Fruit fly (Drosophila melanogaster) whole organism, pupa: ENCODE data around the gene MED6.

Experiments used
- CG10348 ChIP-seq: fragments of 200-800 bp; sonication (Bioruptor generic); IDR thresholded peaks from 2 replicates; pipeline ENCODE4 v1.3.6; 2022; ENCODE audit warnings: missing biosample characterization, missing genetic modification characterization
- CG12605 ChIP-seq: fragments of 200-800 bp; sonication (Bioruptor generic); IDR thresholded peaks from 2 replicates; pipeline ENCODE4 v1.3.6; 2022; ENCODE audit warnings: missing biosample characterization, missing genetic modification characterization
- CG13204 ChIP-seq: fragments of 200-800 bp; sonication (Bioruptor generic); optimal IDR thresholded peaks from 2 replicates; lab custom pipeline; 2018; ENCODE audit warnings: missing biosample characterization, mild to moderate bottlenecking, missing genetic modification characterization, moderate library complexity
- CG14655 ChIP-seq: fragments of 200-800 bp; sonication (Bioruptor generic); optimal IDR thresholded peaks from 3 replicates; lab custom pipeline; 2017; ENCODE audit warnings: mild to moderate bottlenecking, missing biosample characterization, missing genetic modification reagents, missing genetic modification characterization
- CG15710 ChIP-seq: fragments of 200-800 bp; sonication (Bioruptor generic); optimal IDR thresholded peaks from 2 replicates; lab custom pipeline; 2018; ENCODE audit warnings: missing biosample characterization, mild to moderate bottlenecking, missing genetic modification characterization, moderate library complexity
- CG17806 ChIP-seq: fragments of 200-800 bp; sonication (Bioruptor generic); optimal IDR thresholded peaks from 2 replicates; lab custom pipeline; 2018; ENCODE audit warnings: missing biosample characterization, mild to moderate bottlenecking, missing genetic modification characterization, moderate library complexity
- CG32121 ChIP-seq: fragments of 200-800 bp; sonication (Bioruptor generic); IDR thresholded peaks from 2 replicates; pipeline ENCODE4 v1.3.6; 2022; ENCODE audit warnings: missing biosample characterization, missing genetic modification characterization
- CG34367 ChIP-seq: fragments of 200-800 bp; sonication (Bioruptor generic); optimal IDR thresholded peaks from 2 replicates; lab custom pipeline; 2018; ENCODE audit warnings: missing biosample characterization, mild to moderate bottlenecking, missing genetic modification characterization
- CG4496 ChIP-seq: fragments of 200-800 bp; sonication (Bioruptor generic); IDR thresholded peaks from 3 replicates; pipeline ENCODE4 v1.3.6; 2022; ENCODE audit warnings: missing biosample characterization, missing genetic modification characterization
- CG8159 ChIP-seq: fragments of 200-800 bp; sonication (Bioruptor generic); optimal IDR thresholded peaks from 3 replicates; lab custom pipeline; 2018; ENCODE audit warnings: missing biosample characterization, mild to moderate bottlenecking, missing genetic modification characterization, moderate library complexity
- CG8301 ChIP-seq: fragments of 200-800 bp; sonication (Bioruptor generic); optimal IDR thresholded peaks from 2 replicates; lab custom pipeline; 2018; ENCODE audit warnings: missing biosample characterization, mild to moderate bottlenecking, missing genetic modification characterization
- CG9948 ChIP-seq: fragments of 200-800 bp; sonication (Bioruptor generic); optimal IDR thresholded peaks from 2 replicates; lab custom pipeline; 2018; ENCODE audit warnings: missing biosample characterization, mild to moderate bottlenecking, missing genetic modification characterization, moderate library complexity
- D1 ChIP-seq: fragments of 200-800 bp; sonication (Bioruptor generic); optimal IDR thresholded peaks from 2 replicates; lab custom pipeline; 2018; ENCODE audit warnings: missing biosample characterization, mild to moderate bottlenecking, missing genetic modification characterization, moderate library complexity
- EcR ChIP-seq: fragments of 200-800 bp; sonication (Bioruptor generic); optimal IDR thresholded peaks from 3 replicates; lab custom pipeline; 2019; ENCODE audit warnings: missing biosample characterization, missing genetic modification characterization, mild to moderate bottlenecking, moderate library complexity, missing genetic modification reagents
- Ets98B ChIP-seq: fragments of 200-800 bp; sonication (Bioruptor generic); IDR thresholded peaks from 2 replicates; pipeline ENCODE4 v1.3.6; 2022; ENCODE audit warnings: missing biosample characterization, missing genetic modification characterization
- Pif1A ChIP-seq: fragments of 200-800 bp; sonication (Bioruptor generic); optimal IDR thresholded peaks from 3 replicates; lab custom pipeline; 2016; ENCODE audit warnings: missing biosample characterization, missing genetic modification characterization
- Pif1B ChIP-seq: fragments of 200-800 bp; sonication (Bioruptor generic); optimal IDR thresholded peaks from 3 replicates; lab custom pipeline; 2016; ENCODE audit warnings: missing biosample characterization, missing genetic modification characterization
- Snoo ChIP-seq: fragments of 200-800 bp; sonication (Bioruptor generic); optimal IDR thresholded peaks from 3 replicates; lab custom pipeline; 2017; ENCODE audit warnings: missing biosample characterization, mild to moderate bottlenecking, missing genetic modification characterization, inconsistent platforms
- fd96Ca ChIP-seq: fragments of 200-800 bp; sonication (Bioruptor generic); IDR thresholded peaks from 3 replicates; pipeline ENCODE4 v1.3.6; 2022; ENCODE audit warnings: missing biosample characterization, missing genetic modification characterization
- gl ChIP-seq: fragments of 200-800 bp; sonication (Bioruptor generic); optimal IDR thresholded peaks from 2 replicates; lab custom pipeline; 2018; ENCODE audit warnings: missing biosample characterization, mild to moderate bottlenecking, missing genetic modification characterization
- rn ChIP-seq: fragments of 200-800 bp; sonication (Bioruptor generic); IDR thresholded peaks from 2 replicates; pipeline ENCODE4 v1.3.6; 2022; ENCODE audit warnings: missing biosample characterization, missing genetic modification characterization

Gene MED6

dm6 chr3R:9743995-9744394 is 24.8 kb downstream of the MED6 start:
- TF ChIP-seq CG10348 (GFP tag; lab: Robert Waterston, UW) (no peak), CG14655 (GFP tag; lab: Kevin White, UChicago) (no peak), CG9948 (no peak), Ets98B (GFP tag; lab: Robert Waterston, UW) (no peak)

dm6 chr3R:9743217-9743616 is 25.6 kb downstream of the MED6 start, which contains the start of gene CG31415:
Gene CG31415 (plus strand): TSS chr3R:9743517.
- TF ChIP-seq CG4496 (GFP tag; lab: Robert Waterston, UW) (no peak), CG32121 (GFP tag; lab: Robert Waterston, UW) (no peak), CG8159 (no peak), CG12605 (no peak), CG13204 (GFP tag; lab: Kevin White, UChicago) (no peak), CG17806 (no peak), Ets98B (GFP tag; lab: Robert Waterston, UW) (no peak), rn (no peak), CG9948 (no peak), Pif1B (GFP tag; lab: Kevin White, UChicago) (no peak), Pif1A (GFP tag; lab: Kevin White, UChicago) (no peak), D1 (no peak), EcR (GFP tag; lab: Kevin White, UChicago) (no peak)

- no peak for TF ChIP-seq gl (tag; lab: Kevin White, UChicago)
- no peak for TF ChIP-seq CG9948
- TF ChIP-seq CG4496 (GFP tag; lab: Robert Waterston, UW), result no peak
- TF ChIP-seq Pif1A (GFP tag; lab: Kevin White, UChicago), result no peak
- no peak for TF ChIP-seq CG8159
- no peak for TF ChIP-seq EcR (GFP tag; lab: Kevin White, UChicago)
- TF ChIP-seq D1, result no peak
- TF ChIP-seq CG14655 (GFP tag; lab: Kevin White, UChicago), result no peak
- no peak for TF ChIP-seq rn
- no peak for TF ChIP-seq fd96Ca (GFP tag; lab: Robert Waterston, UW)
- TF ChIP-seq Pif1B (GFP tag; lab: Kevin White, UChicago), result no peak
- TF ChIP-seq CG15710 (tag; lab: Kevin White, UChicago), result no peak
- TF ChIP-seq Snoo (tag; lab: Kevin White, UChicago), result no peak
- no peak for TF ChIP-seq CG10348 (GFP tag; lab: Robert Waterston, UW)
- no peak for TF ChIP-seq CG8301 (tag; lab: Kevin White, UChicago)
Measured at dm6 chr3R:9740713-9741112, 28.1 kb downstream of the MED6 start, which contains the start of gene Pnn. Gene Pnn (plus strand): TSS chr3R:9740899.

- TF ChIP-seq D1 (no peak), CG8159 (no peak)
Measured at dm6 chr3R:9739793-9740192, 29.0 kb downstream of the MED6 start, which contains the start of gene side-VII. Gene side-VII (minus strand): TSS chr3R:9739979.

dm6 chr3R:9735151-9735550 is 33.6 kb downstream of the MED6 start:
- no peak for TF ChIP-seq CG10348 (GFP tag; lab: Robert Waterston, UW)
- no peak for TF ChIP-seq D1
- no peak for TF ChIP-seq Ets98B (GFP tag; lab: Robert Waterston, UW)
- no peak for TF ChIP-seq rn
- TF ChIP-seq CG8159, result no peak
- TF ChIP-seq CG9948, result no peak
- TF ChIP-seq CG17806, result no peak
- no peak for TF ChIP-seq CG12605
- TF ChIP-seq fd96Ca (GFP tag; lab: Robert Waterston, UW), result no peak
- TF ChIP-seq EcR (GFP tag; lab: Kevin White, UChicago), result no peak
- TF ChIP-seq CG13204 (GFP tag; lab: Kevin White, UChicago), result no peak
- TF ChIP-seq CG34367 (tag; lab: Kevin White, UChicago), result no peak
- TF ChIP-seq CG15710 (tag; lab: Kevin White, UChicago), result no peak
- TF ChIP-seq Pif1A (GFP tag; lab: Kevin White, UChicago), result no peak
- TF ChIP-seq gl (tag; lab: Kevin White, UChicago), result no peak
- no peak for TF ChIP-seq Snoo (tag; lab: Kevin White, UChicago)
- no peak for TF ChIP-seq CG32121 (GFP tag; lab: Robert Waterston, UW)
- no peak for TF ChIP-seq Pif1B (GFP tag; lab: Kevin White, UChicago)
- TF ChIP-seq CG8301 (tag; lab: Kevin White, UChicago), result no peak

- no peak for TF ChIP-seq Pif1B (GFP tag; lab: Kevin White, UChicago)
- no peak for TF ChIP-seq CG10348 (GFP tag; lab: Robert Waterston, UW)
- TF ChIP-seq Snoo (tag; lab: Kevin White, UChicago), result no peak
Measured at dm6 chr3R:9733150-9733549, 35.6 kb downstream of the MED6 start, which contains the start of gene alphaTub85E. Gene alphaTub85E (minus strand): TSS chr3R:9733250.

dm6 chr3R:9730784-9731183 is 38.0 kb downstream of the MED6 start, which contains the start of gene FoxP:
Gene FoxP (minus strand): TSS chr3R:9730872.
- TF ChIP-seq CG32121 (GFP tag; lab: Robert Waterston, UW) (no peak), Pif1A (GFP tag; lab: Kevin White, UChicago) (no peak), CG17806 (no peak), fd96Ca (GFP tag; lab: Robert Waterston, UW) (no peak), CG9948 (no peak), CG8301 (tag; lab: Kevin White, UChicago) (no peak), D1 (no peak), CG15710 (tag; lab: Kevin White, UChicago) (no peak), Pif1B (GFP tag; lab: Kevin White, UChicago) (no peak), CG4496 (GFP tag; lab: Robert Waterston, UW) (no peak), CG14655 (GFP tag; lab: Kevin White, UChicago) (no peak), Ets98B (GFP tag; lab: Robert Waterston, UW) (no peak), Snoo (tag; lab: Kevin White, UChicago) (no peak), CG8159 (no peak), CG12605 (no peak), gl (tag; lab: Kevin White, UChicago) (no peak)
